Fruit fly (Drosophila melanogaster) Kc167 (cell line): ENCODE measurements around the gene Med.

Experiments used
- h ChIP-seq: fragments of >200 bp; optimal IDR thresholded peaks from 3 replicates; lab custom pipeline; 2018; ENCODE audit warnings: missing external identifiers
- psq ChIP-seq: fragments of >200 bp; optimal IDR thresholded peaks from 2 replicates; lab custom pipeline; 2017; ENCODE audit warnings: missing external identifiers
- ttk ChIP-seq: sonication (Bioruptor generic); optimal IDR thresholded peaks from 2 replicates; lab custom pipeline; 2017; ENCODE audit warnings: missing external identifiers

- TF ChIP-seq ttk (no peak), h (lab: Kevin White, UChicago) (no peak), psq (lab: Kevin White, UChicago) (no peak)
These were observed 13.0 kb upstream of the Med start for dm6 chr3R:31597736-31598431.
